Worm (Caenorhabditis elegans) whole organism, L4/young adult: Measurements from ENCODE around the gene nspa-8.

Source experiments
- W03F9.2 ChIP-seq: fragments of 150-350 bp; optimal IDR thresholded peaks from 2 replicates; lab custom pipeline; 2014; ENCODE audit warnings: missing biosample characterization, missing genetic modification characterization
- dao-5 ChIP-seq: sonication (generic microtip); optimal IDR thresholded peaks from 2 replicates; lab custom pipeline; 2016; ENCODE audit warnings: missing genotype, missing genetic modification characterization, moderate library complexity, missing compliant biosample characterization
- him-1 ChIP-seq: sonication (generic microtip); optimal IDR thresholded peaks from 2 replicates; lab custom pipeline; 2016; ENCODE audit warnings: missing genotype, missing genetic modification reagents, missing genetic modification characterization, missing compliant biosample characterization

- TF ChIP-seq dao-5 = no peak
- TF ChIP-seq W03F9.2 (tag; lab: Kevin White, UChicago) = no peak
- no peak for TF ChIP-seq him-1
Measured at ce11 chrV:14791703-14792102, 35.1 kb downstream of the nspa-8 start.
